Fruit fly (Drosophila melanogaster): ENCODE results near the gene CG42553.

DNA sequence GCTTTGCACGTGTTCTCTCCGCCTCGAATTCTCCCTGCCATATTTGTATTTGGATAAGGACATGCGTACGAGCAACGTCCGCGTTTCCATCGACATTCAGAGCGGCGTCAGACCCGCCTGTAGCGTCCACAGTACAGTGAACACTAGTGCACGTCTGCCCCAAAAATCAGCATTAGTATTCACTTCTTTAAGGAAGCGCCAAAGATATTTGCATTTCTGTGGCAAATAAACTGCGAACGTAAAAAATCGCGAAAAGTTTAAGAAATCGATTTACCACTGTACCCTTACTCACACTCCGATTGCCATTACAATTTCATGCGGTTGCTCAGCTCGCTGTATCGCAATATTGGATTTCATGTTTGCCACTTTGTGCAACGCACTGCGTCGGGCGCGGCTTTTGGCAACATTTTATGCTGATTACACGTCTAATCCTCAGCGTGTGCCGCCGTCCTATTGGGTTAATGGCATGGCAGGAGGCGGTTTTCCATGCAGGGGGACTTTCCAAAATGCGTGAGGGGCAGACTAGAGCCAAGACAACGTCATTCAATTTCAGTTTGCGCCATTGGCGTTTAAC is 31.1 kb upstream of the CG42553 start:
- no peak for TF ChIP-seq CG8478 (optimal IDR thresholded peaks at IDR 0.05)
- TF ChIP-seq CTCF (optimal IDR thresholded peaks at IDR 0.05) = no peak
